Worm (Caenorhabditis elegans) whole organism, L3 larva: Measurements from ENCODE around the gene C39D10.1.
A peak's percentile ranks its signal among the peaks of the same experiment; 100 is the strongest.

Experiments
- R02D3.7 ChIP-seq: fragments of 150-350 bp; optimal IDR thresholded peaks from 2 replicates; lab custom pipeline; 2014; ENCODE audit warnings: missing biosample characterization, missing genetic modification characterization
- ZK546.5 ChIP-seq: sonication (generic microtip); optimal IDR thresholded peaks from 2 replicates; lab custom pipeline; 2017; ENCODE audit warnings: missing biosample characterization, missing genetic modification characterization
- aly-2 ChIP-seq: fragments of 150-350 bp; optimal IDR thresholded peaks from 2 replicates; lab custom pipeline; 2014; ENCODE audit warnings: missing biosample characterization, missing genetic modification characterization
- ceh-28 ChIP-seq: fragments of 150-350 bp; optimal IDR thresholded peaks from 2 replicates; lab custom pipeline; 2014; ENCODE audit warnings: missing biosample characterization, missing genetic modification reagents, missing genetic modification characterization
- ceh-82 ChIP-seq: fragments of 150-350 bp; optimal IDR thresholded peaks from 2 replicates; lab custom pipeline; 2014; ENCODE audit warnings: missing biosample characterization, missing genetic modification characterization
- daf-12 ChIP-seq: fragments of 150-350 bp; optimal IDR thresholded peaks from 2 replicates; lab custom pipeline; 2014; ENCODE audit warnings: missing biosample characterization, missing genetic modification reagents, missing genetic modification characterization
- egl-27 ChIP-seq: sonication (generic microtip); optimal IDR thresholded peaks from 4 replicates; lab custom pipeline; 2017; ENCODE audit warnings: missing biosample characterization, missing genetic modification reagents, missing genetic modification characterization
- egl-5 ChIP-seq: fragments of 150-350 bp; optimal IDR thresholded peaks from 2 replicates; lab custom pipeline; 2017; ENCODE audit warnings: missing biosample characterization, missing genetic modification reagents, missing genetic modification characterization, inconsistent platforms
- elt-2 ChIP-seq: sonication (generic microtip); optimal IDR thresholded peaks from 2 replicates; lab custom pipeline; 2016; ENCODE audit warnings: missing genetic modification reagents, mild to moderate bottlenecking, missing genetic modification characterization, missing compliant biosample characterization
- elt-3 ChIP-seq, 3 experiments: fragments of 150-350 bp in 1 of 3; sonication (generic microtip) in 2 of 3; optimal IDR thresholded peaks; 2 replicates in 2 of 3; 4 replicates in 1 of 3; lab custom pipeline; 2014 to 2017; ENCODE audit warnings: missing biosample characterization in 3 of 3, missing genetic modification characterization in 3 of 3
- fkh-10 ChIP-seq: sonication (generic microtip); optimal IDR thresholded peaks from 2 replicates; lab custom pipeline; 2017; ENCODE audit warnings: missing biosample characterization, missing genetic modification reagents, missing genetic modification characterization
- fkh-2 ChIP-seq: fragments of 150-350 bp; optimal IDR thresholded peaks from 2 replicates; lab custom pipeline; 2014; ENCODE audit warnings: missing biosample characterization, missing genetic modification reagents, missing genetic modification characterization
- fos-1 ChIP-seq: fragments of 150-350 bp; optimal IDR thresholded peaks from 2 replicates; lab custom pipeline; 2014; ENCODE audit warnings: missing biosample characterization, missing genetic modification characterization
- hmg-11 ChIP-seq: sonication (generic microtip); optimal IDR thresholded peaks from 2 replicates; lab custom pipeline; 2016; ENCODE audit warnings: missing genetic modification characterization, missing compliant biosample characterization
- jun-1 ChIP-seq: fragments of 150-350 bp; optimal IDR thresholded peaks from 2 replicates; lab custom pipeline; 2014; ENCODE audit warnings: missing biosample characterization, missing genetic modification reagents, missing genetic modification characterization
- lin-15B ChIP-seq: fragments of 150-350 bp; optimal IDR thresholded peaks from 2 replicates; lab custom pipeline; 2014; ENCODE audit warnings: missing biosample characterization, missing genetic modification characterization
- lin-39 ChIP-seq: fragments of 150-350 bp; optimal IDR thresholded peaks from 2 replicates; lab custom pipeline; 2018; ENCODE audit warnings: missing biosample characterization, missing genetic modification reagents, missing genetic modification characterization
- mml-1 ChIP-seq: fragments of 150-350 bp; sonication (generic microtip); optimal IDR thresholded peaks from 3 replicates; lab custom pipeline; 2014; ENCODE audit warnings: missing biosample characterization, missing genetic modification characterization
- nfya-1 ChIP-seq: sonication (generic microtip); optimal IDR thresholded peaks from 2 replicates; lab custom pipeline; 2017; ENCODE audit warnings: missing genetic modification characterization, mild to moderate bottlenecking, missing compliant biosample characterization, antibody characterized with exemption, moderate library complexity; ENCODE audit not compliant: insufficient read depth
- nhr-12 ChIP-seq: fragments of 150-350 bp; optimal IDR thresholded peaks from 2 replicates; lab custom pipeline; 2014; ENCODE audit warnings: missing biosample characterization, missing genetic modification characterization
- nhr-28 ChIP-seq: fragments of 150-350 bp; optimal IDR thresholded peaks from 2 replicates; lab custom pipeline; 2014; ENCODE audit warnings: missing biosample characterization, missing genetic modification characterization
- nhr-43 ChIP-seq: sonication (generic microtip); optimal IDR thresholded peaks from 2 replicates; lab custom pipeline; 2016; ENCODE audit warnings: mild to moderate bottlenecking, missing genetic modification characterization, missing compliant biosample characterization; ENCODE audit not compliant: poor library complexity, severe bottlenecking
- nhr-67 ChIP-seq: fragments of 150-350 bp; optimal IDR thresholded peaks from 2 replicates; lab custom pipeline; 2014; ENCODE audit warnings: missing biosample characterization, missing genetic modification characterization
- nhr-77 ChIP-seq: fragments of 150-350 bp; optimal IDR thresholded peaks from 2 replicates; lab custom pipeline; 2014; ENCODE audit warnings: missing biosample characterization, missing genetic modification characterization
- pha-4 ChIP-seq: fragments of 150-350 bp; optimal IDR thresholded peaks from 2 replicates; lab custom pipeline; 2014; ENCODE audit warnings: missing biosample characterization, missing genetic modification reagents, missing genetic modification characterization
- sea-2 ChIP-seq: fragments of 150-350 bp; sonication (generic microtip); optimal IDR thresholded peaks from 4 replicates; lab custom pipeline; 2014; ENCODE audit warnings: missing biosample characterization, missing genetic modification reagents, missing genetic modification characterization
- skn-1 ChIP-seq: fragments of 150-350 bp; optimal IDR thresholded peaks from 2 replicates; lab custom pipeline; 2014; ENCODE audit warnings: missing biosample characterization, missing genetic modification characterization
- snpc-4 ChIP-seq: fragments of 150-350 bp; optimal IDR thresholded peaks from 2 replicates; lab custom pipeline; 2014; ENCODE audit warnings: missing biosample characterization, missing genetic modification characterization
- unc-39 ChIP-seq: sonication (generic microtip); optimal IDR thresholded peaks from 4 replicates; lab custom pipeline; 2017; ENCODE audit warnings: missing biosample characterization, missing genetic modification characterization
- unc-62 ChIP-seq: fragments of 150-350 bp; sonication (generic microtip); optimal IDR thresholded peaks from 4 replicates; lab custom pipeline; 2014; ENCODE audit warnings: missing biosample characterization, missing genetic modification reagents, missing genetic modification characterization
- zag-1 ChIP-seq: fragments of 150-350 bp; optimal IDR thresholded peaks from 2 replicates; lab custom pipeline; 2014; ENCODE audit warnings: missing biosample characterization, missing genetic modification characterization

The C39D10.1 gene

ce11 chrX:7906430-7907014, at the start of gene C39D10.1:
C39D10.1 (plus strand) TSS chrX:7906964.
- TF ChIP-seq zag-1 (tag; lab: Kevin White, UChicago) (no peak), lin-15B (tag; lab: Kevin White, UChicago) (no peak), unc-62 (GFP tag; lab: Kevin White, UChicago) (no peak), nfya-1 (tag; lab: Kevin White, UChicago) (no peak), fkh-2 (tag; lab: Kevin White, UChicago) (no peak), nhr-43 (tag; lab: Kevin White, UChicago) (peak; percentile 45), nhr-12 (no peak), snpc-4 (tag; lab: Kevin White, UChicago) (no peak), fos-1 (tag; lab: Kevin White, UChicago) (no peak), pha-4 (tag; lab: Kevin White, UChicago) (peak; percentile 20), egl-27 (tag; lab: Kevin White, UChicago) (no peak)

- TF ChIP-seq nfya-1 (tag; lab: Kevin White, UChicago), result peak; percentile 27
- no peak for TF ChIP-seq nhr-28 (tag; lab: Kevin White, UChicago)
- TF ChIP-seq egl-5 (tag; lab: Kevin White, UChicago), result peak; percentile 10
Measured at ce11 chrX:7866493-7866892, 40.3 kb upstream of the C39D10.1 start.

ce11 chrX:7867307-7867706, 39.5 kb upstream of the C39D10.1 start:
- TF ChIP-seq skn-1 (tag; lab: Kevin White, UChicago) (no peak), fkh-2 (tag; lab: Kevin White, UChicago) (no peak), ceh-82 (no peak), R02D3.7 (tag; lab: Kevin White, UChicago) (no peak), lin-39 (no peak), fos-1 (tag; lab: Kevin White, UChicago) (no peak), nhr-77 (tag; lab: Kevin White, UChicago) (no peak), zag-1 (tag; lab: Kevin White, UChicago) (no peak), unc-39 (tag; lab: Kevin White, UChicago) (no peak), nfya-1 (tag; lab: Kevin White, UChicago) (no peak), elt-3 (tag; optimal IDR thresholded peaks at IDR 0.05; lab: Kevin White, UChicago) (no peak), sea-2 (GFP tag; lab: Kevin White, UChicago) (no peak), nhr-12 (no peak), egl-5 (tag; lab: Kevin White, UChicago) (no peak), ceh-28 (tag; lab: Kevin White, UChicago) (no peak), aly-2 (tag; lab: Kevin White, UChicago) (no peak), hmg-11 (tag; lab: Kevin White, UChicago) (no peak), nhr-43 (tag; lab: Kevin White, UChicago) (no peak)

ce11 chrX:7873350-7873749, 33.4 kb upstream of the C39D10.1 start:
- TF ChIP-seq mml-1 (tag; lab: Kevin White, UChicago) (no peak), lin-39 (peak; percentile 22), fkh-10 (GFP tag; lab: Kevin White, UChicago) (no peak)

- TF ChIP-seq nhr-67, result no peak
- TF ChIP-seq elt-2 (tag; lab: Kevin White, UChicago), result no peak
- no peak for TF ChIP-seq jun-1 (tag; lab: Kevin White, UChicago)
- no peak for TF ChIP-seq pha-4 (tag; lab: Kevin White, UChicago)
- TF ChIP-seq daf-12 (tag; lab: Kevin White, UChicago), result no peak
- TF ChIP-seq unc-62 (GFP tag; lab: Kevin White, UChicago), result no peak
- TF ChIP-seq ZK546.5 (tag; lab: Kevin White, UChicago), result no peak
Measured at ce11 chrX:7875854-7876253, 30.9 kb upstream of the C39D10.1 start, which contains the start of gene cca-1. cca-1 (minus strand) TSS chrX:7875954.
